Fruit fly (Drosophila melanogaster): Measurements from ENCODE around the gene CG2202.

CG2202 gene

dm6 chrX:10841717-10842255 is 6.8 kb upstream of the CG2202 start, which contains the start of gene CG15209:
Gene CG15209, plus strand, starts transcription at chrX:10842205.
- TF ChIP-seq psq (optimal IDR thresholded peaks at IDR 0.05) (no peak), usp (GFP tag; optimal IDR thresholded peaks at IDR 0.05) (no peak), pan (optimal IDR thresholded peaks at IDR 0.05) (no peak), EcR (GFP tag; optimal IDR thresholded peaks at IDR 0.05) (no peak), CG8478 (optimal IDR thresholded peaks at IDR 0.05) (no peak), Dll (optimal IDR thresholded peaks at IDR 0.05) (no peak)

DNA sequence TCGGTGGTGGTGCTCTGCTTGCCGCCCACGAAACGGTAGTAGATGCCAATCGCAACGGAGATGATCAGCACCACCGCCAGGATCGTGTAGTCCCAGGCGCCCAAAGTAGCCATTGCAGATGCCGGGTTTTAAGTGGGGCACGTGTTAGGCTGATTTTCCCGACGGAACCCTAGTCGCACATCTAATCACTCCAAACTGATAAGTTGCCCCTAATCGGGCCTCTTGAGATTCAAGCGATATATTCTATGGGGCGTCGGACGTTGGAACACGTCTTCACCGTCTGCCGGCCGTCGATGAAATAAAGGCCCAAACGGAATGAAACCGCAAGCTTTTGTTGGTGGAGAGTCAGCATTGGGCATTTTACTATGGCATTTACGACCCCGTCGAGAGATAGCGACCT is 3.8 kb upstream of the CG2202 start, which contains the start of gene CG32669:
Gene CG32669 (minus strand): TSS at position 275 of the 400 bp plus-strand sequence.
- TF ChIP-seq usp (GFP tag; optimal IDR thresholded peaks at IDR 0.05), result no peak
- no peak for TF ChIP-seq psq (optimal IDR thresholded peaks at IDR 0.05)
- TF ChIP-seq Dll (optimal IDR thresholded peaks at IDR 0.05), result no peak
- no peak for TF ChIP-seq CG8478 (optimal IDR thresholded peaks at IDR 0.05)
- no peak for TF ChIP-seq pan (optimal IDR thresholded peaks at IDR 0.05)
- no peak for TF ChIP-seq EcR (GFP tag; optimal IDR thresholded peaks at IDR 0.05)

DNA sequence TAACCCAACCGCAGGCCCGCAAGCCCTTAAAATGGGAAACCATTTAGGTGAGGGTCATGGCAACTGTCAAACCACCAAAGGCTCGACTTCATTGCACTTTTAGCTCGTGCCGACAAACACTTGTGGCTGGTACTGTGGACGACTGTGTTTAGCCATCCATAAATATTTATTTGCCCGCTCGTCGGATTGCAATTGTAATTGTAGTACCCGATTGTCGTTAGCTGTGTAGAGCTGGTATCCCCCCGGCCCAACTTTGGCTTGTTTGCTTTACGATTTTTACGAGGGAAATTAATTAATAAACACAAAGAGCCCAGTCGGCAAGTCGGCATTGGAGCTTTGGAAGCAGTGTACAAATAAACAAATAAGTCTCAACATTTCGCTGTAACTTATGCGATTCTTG is 3.3 kb upstream of the CG2202 start:
- no peak for TF ChIP-seq CG8478 (optimal IDR thresholded peaks at IDR 0.05)
- no peak for TF ChIP-seq psq (optimal IDR thresholded peaks at IDR 0.05)
- TF ChIP-seq EcR (GFP tag; optimal IDR thresholded peaks at IDR 0.05), result no peak
- no peak for TF ChIP-seq pan (optimal IDR thresholded peaks at IDR 0.05)
- TF ChIP-seq Dll (optimal IDR thresholded peaks at IDR 0.05), result no peak

DNA sequence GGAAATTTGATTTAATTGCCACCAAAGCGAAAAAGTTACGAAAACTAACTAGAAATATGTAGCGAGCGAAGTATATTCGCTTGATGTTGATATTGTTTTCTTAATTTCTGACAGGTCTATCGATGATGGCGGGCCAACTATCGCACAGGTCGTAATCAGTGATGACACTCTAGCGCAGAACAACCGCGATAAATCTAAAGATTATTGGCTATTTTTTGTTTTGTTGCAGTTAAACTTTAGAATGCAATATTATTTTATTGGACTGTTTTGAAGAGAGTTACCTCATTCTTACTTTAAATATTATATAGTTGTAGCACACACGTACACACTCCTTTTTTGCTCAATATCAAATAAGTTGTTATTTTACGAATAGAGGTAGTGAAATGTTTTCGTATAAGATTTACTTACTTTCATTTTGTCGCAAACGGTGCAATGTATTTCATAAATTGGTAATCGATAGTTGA is 1.6 kb upstream of the CG2202 start, which contains the start of gene sbr:
Gene sbr (minus strand): TSS at position 121 of the 464 bp plus-strand sequence.
- TF ChIP-seq CG8478 (optimal IDR thresholded peaks at IDR 0.05) (no peak), Dll (optimal IDR thresholded peaks at IDR 0.05) (no peak), usp (GFP tag; optimal IDR thresholded peaks at IDR 0.05) (no peak), EcR (GFP tag; optimal IDR thresholded peaks at IDR 0.05) (no peak), psq (optimal IDR thresholded peaks at IDR 0.05) (no peak)

DNA sequence GAGAGGGAATG is 1.3 kb upstream of the CG2202 start, which contains the start of gene Pgls:
Gene Pgls (plus strand): TSS at position 3 of the 11 bp plus-strand sequence.
- TF ChIP-seq CG8478 (optimal IDR thresholded peaks at IDR 0.05) (no peak), pan (optimal IDR thresholded peaks at IDR 0.05) (no peak)

- TF ChIP-seq usp (GFP tag; optimal IDR thresholded peaks at IDR 0.05) (no peak), Dll (optimal IDR thresholded peaks at IDR 0.05) (no peak), CG8478 (optimal IDR thresholded peaks at IDR 0.05) (no peak), EcR (GFP tag; optimal IDR thresholded peaks at IDR 0.05) (no peak), pan (optimal IDR thresholded peaks at IDR 0.05) (no peak), psq (optimal IDR thresholded peaks at IDR 0.05) (no peak)
Observed at dm6 chrX:10847447-10847846, 1.1 kb upstream of the CG2202 start.

DNA sequence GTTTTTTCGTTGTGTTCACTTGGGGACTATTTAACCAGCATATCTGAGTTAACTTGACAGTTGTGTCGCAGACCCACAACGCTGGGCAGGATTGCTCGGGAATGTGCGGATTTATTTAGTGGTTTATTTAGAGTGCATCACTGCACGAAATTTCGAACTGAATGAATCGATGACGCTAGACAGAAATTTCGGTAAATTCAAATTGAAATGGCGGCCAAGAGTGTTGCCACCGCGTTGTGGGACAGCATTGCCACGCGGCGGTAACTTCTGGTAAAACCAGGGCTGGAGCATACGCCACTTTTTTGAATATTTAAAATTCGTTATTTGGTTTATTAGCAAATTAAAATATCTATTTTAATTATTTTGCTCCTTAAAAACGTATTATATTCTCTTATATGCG is 6.1 kb downstream of the CG2202 start, which contains the start of gene feo:
Gene feo (minus strand): TSS at position 184 of the 400 bp plus-strand sequence.
- TF ChIP-seq psq (optimal IDR thresholded peaks at IDR 0.05) (no peak), EcR (GFP tag; optimal IDR thresholded peaks at IDR 0.05) (no peak), Dll (optimal IDR thresholded peaks at IDR 0.05) (no peak), pan (optimal IDR thresholded peaks at IDR 0.05) (no peak), usp (GFP tag; optimal IDR thresholded peaks at IDR 0.05) (no peak), CG8478 (optimal IDR thresholded peaks at IDR 0.05) (no peak)

DNA sequence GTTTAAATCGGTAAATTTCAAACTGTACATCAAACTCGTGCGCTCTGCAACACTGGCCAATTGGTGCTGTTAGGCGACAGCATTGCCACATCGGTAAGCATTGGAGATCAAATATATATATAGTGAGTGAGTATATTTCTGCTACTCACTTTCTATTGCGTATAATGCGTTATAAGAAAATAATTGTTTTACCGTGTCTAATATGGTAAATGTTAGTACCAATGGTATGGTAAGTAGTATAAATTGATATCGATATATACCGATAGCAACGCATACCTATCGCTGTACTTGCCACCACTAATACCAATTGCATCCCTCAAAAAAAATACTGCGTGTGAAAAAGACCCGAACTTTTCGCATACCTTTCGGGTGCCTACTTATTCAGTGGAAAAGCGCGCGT is 8.8 kb downstream of the CG2202 start, which contains the start of the genes sofe and CG2186:
Gene sofe (minus strand): TSS at position 38 of the 400 bp plus-strand sequence.
Gene CG2186 (plus strand): TSS at position 280 of the 400 bp plus-strand sequence.
- TF ChIP-seq Dll (optimal IDR thresholded peaks at IDR 0.05) (no peak), usp (GFP tag; optimal IDR thresholded peaks at IDR 0.05) (no peak), CG8478 (optimal IDR thresholded peaks at IDR 0.05) (no peak), pan (optimal IDR thresholded peaks at IDR 0.05) (no peak), EcR (GFP tag; optimal IDR thresholded peaks at IDR 0.05) (no peak), psq (optimal IDR thresholded peaks at IDR 0.05) (no peak)

DNA sequence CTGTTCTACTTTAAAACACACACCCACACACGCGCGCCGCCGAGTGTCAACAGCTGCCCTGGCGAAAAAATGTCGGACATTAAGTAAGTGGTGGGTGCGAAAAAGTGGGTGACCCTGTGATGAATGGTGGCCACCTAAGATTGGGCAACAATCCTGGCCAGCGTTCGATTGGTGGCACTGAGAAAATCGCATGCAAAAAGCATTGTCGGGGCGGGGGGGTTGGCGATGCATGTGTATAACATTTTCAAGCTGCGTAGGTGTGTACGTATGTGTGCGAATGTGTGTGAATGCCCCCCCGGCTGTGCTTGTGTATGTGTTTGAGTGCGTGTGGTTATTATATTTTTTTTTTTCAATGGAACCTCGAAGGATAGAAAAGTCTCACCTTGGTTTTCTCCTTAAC is 9.3 kb downstream of the CG2202 start:
- TF ChIP-seq psq (optimal IDR thresholded peaks at IDR 0.05), result no peak
- TF ChIP-seq Dll (optimal IDR thresholded peaks at IDR 0.05), result no peak
- TF ChIP-seq pan (optimal IDR thresholded peaks at IDR 0.05), result no peak
- peak; percentile 67 for TF ChIP-seq CG8478 (optimal IDR thresholded peaks at IDR 0.05)
- no peak for TF ChIP-seq usp (GFP tag; optimal IDR thresholded peaks at IDR 0.05)

dm6 chrX:10865580-10866331 is 17.2 kb downstream of the CG2202 start:
- no peak for TF ChIP-seq usp (GFP tag; optimal IDR thresholded peaks at IDR 0.05)
- no peak for TF ChIP-seq pan (optimal IDR thresholded peaks at IDR 0.05)
- TF ChIP-seq CG8478 (optimal IDR thresholded peaks at IDR 0.05), result no peak
- no peak for TF ChIP-seq psq (optimal IDR thresholded peaks at IDR 0.05)
- TF ChIP-seq Dll (optimal IDR thresholded peaks at IDR 0.05), result no peak
- no peak for TF ChIP-seq EcR (GFP tag; optimal IDR thresholded peaks at IDR 0.05)

DNA sequence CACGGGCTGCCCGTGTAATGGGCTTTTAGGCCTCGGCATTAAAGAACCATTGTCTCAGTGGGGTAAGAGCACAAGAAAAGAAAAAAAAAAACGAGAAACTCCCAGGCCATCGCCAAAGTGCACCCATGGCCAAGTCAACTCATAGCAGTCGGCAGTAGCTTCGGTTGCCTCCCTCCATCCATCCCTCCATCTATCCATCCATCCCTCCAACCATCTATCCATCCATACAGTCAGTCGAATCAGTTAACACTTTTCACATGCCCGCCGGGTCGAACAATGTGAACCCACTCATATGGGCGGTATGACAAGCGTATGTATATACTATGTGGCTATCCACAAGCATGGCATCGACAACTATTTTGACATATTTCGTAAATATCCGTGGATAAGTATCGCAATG is 19.1 kb downstream of the CG2202 start:
- no peak for TF ChIP-seq usp (GFP tag; optimal IDR thresholded peaks at IDR 0.05)
- TF ChIP-seq psq (optimal IDR thresholded peaks at IDR 0.05), result no peak
- TF ChIP-seq pan (optimal IDR thresholded peaks at IDR 0.05), result no peak
- TF ChIP-seq CG8478 (optimal IDR thresholded peaks at IDR 0.05), result no peak
- no peak for TF ChIP-seq EcR (GFP tag; optimal IDR thresholded peaks at IDR 0.05)
- no peak for TF ChIP-seq Dll (optimal IDR thresholded peaks at IDR 0.05)

- TF ChIP-seq CG8478 (optimal IDR thresholded peaks at IDR 0.05), result no peak
- TF ChIP-seq Dll (optimal IDR thresholded peaks at IDR 0.05), result no peak
- no peak for TF ChIP-seq EcR (GFP tag; optimal IDR thresholded peaks at IDR 0.05)
- no peak for TF ChIP-seq psq (optimal IDR thresholded peaks at IDR 0.05)
- no peak for TF ChIP-seq pan (optimal IDR thresholded peaks at IDR 0.05)
- no peak for TF ChIP-seq usp (GFP tag; optimal IDR thresholded peaks at IDR 0.05)
Observed at dm6 chrX:10869045-10869444, 20.5 kb downstream of the CG2202 start, which contains the start of gene CG2157. Gene CG2157, plus strand, starts transcription at chrX:10869284.
